Worm (Caenorhabditis elegans): ENCODE measurements around the gene atgp-1.

The atgp-1 gene

ce11 chrIV:17253435-17253834 is 15.7 kb upstream of the atgp-1 start:
- TF ChIP-seq M03D4.4 (tag; optimal IDR thresholded peaks at IDR 0.05), result no peak
- no peak for TF ChIP-seq pha-4 (tag; optimal IDR thresholded peaks at IDR 0.05)
- TF ChIP-seq elt-3 (tag; optimal IDR thresholded peaks at IDR 0.05), result no peak
- TF ChIP-seq ceh-39 (tag; optimal IDR thresholded peaks at IDR 0.05), result no peak

DNA sequence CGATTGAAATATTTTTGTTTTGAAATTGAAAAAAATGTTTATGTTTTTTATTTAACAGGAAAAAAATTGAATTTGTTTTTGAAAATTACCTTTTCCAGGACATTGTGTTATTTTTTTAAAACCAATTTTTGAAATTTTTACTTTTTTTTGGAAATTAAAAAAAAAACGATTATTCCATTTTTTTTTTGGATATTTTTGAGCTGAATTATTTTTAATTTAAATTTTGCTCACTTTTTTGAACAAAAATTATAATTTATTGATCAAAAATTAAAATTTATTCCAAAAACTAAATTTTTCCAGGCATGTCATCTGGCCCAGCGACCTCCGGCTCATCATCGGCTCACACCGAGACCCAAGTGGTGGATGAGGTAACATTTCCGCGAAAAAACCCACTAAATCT is 14.1 kb upstream of the atgp-1 start, which contains the start of gene gtf-2E1:
Gene gtf-2E1 (plus strand): TSS at position 301 of the 400 bp plus-strand sequence.
- TF ChIP-seq lin-13 (tag; optimal IDR thresholded peaks at IDR 0.05) (no peak), unc-62 (GFP tag; optimal IDR thresholded peaks at IDR 0.05) (no peak), mab-5 (tag; optimal IDR thresholded peaks at IDR 0.05) (no peak)

DNA sequence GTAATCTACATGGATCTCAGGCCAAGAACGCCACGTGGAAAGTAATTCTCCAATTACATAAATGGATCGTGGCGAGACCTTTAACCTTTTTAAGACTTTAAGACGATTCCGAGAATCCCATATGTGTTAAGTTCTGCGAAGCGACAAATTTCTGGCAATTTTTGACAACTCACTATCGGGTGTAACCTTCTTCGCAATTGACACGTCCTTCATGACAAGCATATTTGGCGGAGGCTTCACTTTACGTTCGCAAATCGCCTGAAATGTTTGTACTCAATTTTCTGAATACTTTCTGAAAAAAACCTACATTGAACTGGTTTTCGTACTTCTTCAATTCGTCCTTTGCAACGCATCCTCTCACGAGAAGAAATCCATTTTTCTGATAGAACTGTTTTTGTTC is 10.3 kb upstream of the atgp-1 start:
- TF ChIP-seq elt-1 (tag; optimal IDR thresholded peaks at IDR 0.05; ENCODE audit: borderline replicate concordance, insufficient read depth), result no peak
- TF ChIP-seq nhr-76 (tag; optimal IDR thresholded peaks at IDR 0.05), result no peak
- no peak for TF ChIP-seq unc-62 (GFP tag; optimal IDR thresholded peaks at IDR 0.05)
- TF ChIP-seq elt-3 (tag; optimal IDR thresholded peaks at IDR 0.05), result no peak
- TF ChIP-seq sem-2 (GFP tag; optimal IDR thresholded peaks at IDR 0.05), result no peak
- TF ChIP-seq zip-8 (tag; optimal IDR thresholded peaks at IDR 0.05), result no peak
- no peak for TF ChIP-seq nhr-2 (tag; optimal IDR thresholded peaks at IDR 0.05)
- TF ChIP-seq tbx-8 (GFP tag; optimal IDR thresholded peaks at IDR 0.05), result no peak

ce11 chrIV:17259310-17259709 is 9.8 kb upstream of the atgp-1 start, which contains the start of gene phyh-1:
TSS of gene phyh-1 (minus strand) at chrIV:17259410.
- no peak for TF ChIP-seq sptf-1 (tag; optimal IDR thresholded peaks at IDR 0.05)
- no peak for TF ChIP-seq nhr-76 (tag; optimal IDR thresholded peaks at IDR 0.05)
- no peak for TF ChIP-seq lin-32 (GFP tag; optimal IDR thresholded peaks at IDR 0.05)
- no peak for TF ChIP-seq zip-8 (tag; optimal IDR thresholded peaks at IDR 0.05)
- no peak for TF ChIP-seq mep-1 (tag; optimal IDR thresholded peaks at IDR 0.05)
- TF ChIP-seq ham-2 (GFP tag; optimal IDR thresholded peaks at IDR 0.05), result no peak
- no peak for TF ChIP-seq ceh-43 (GFP tag; optimal IDR thresholded peaks at IDR 0.05)
- no peak for TF ChIP-seq elt-1 (tag; optimal IDR thresholded peaks at IDR 0.05; ENCODE audit: borderline replicate concordance, insufficient read depth)
- no peak for TF ChIP-seq ceh-83 (GFP tag; optimal IDR thresholded peaks at IDR 0.05)
- TF ChIP-seq flh-1 (GFP tag; optimal IDR thresholded peaks at IDR 0.05), result no peak
- TF ChIP-seq pha-4 (tag; optimal IDR thresholded peaks at IDR 0.05), result no peak
- TF ChIP-seq unc-39 (tag; optimal IDR thresholded peaks at IDR 0.05), result no peak
- no peak for TF ChIP-seq hlh-1 (tag; optimal IDR thresholded peaks at IDR 0.05)
- TF ChIP-seq tbx-8 (GFP tag; optimal IDR thresholded peaks at IDR 0.05), result no peak
- no peak for TF ChIP-seq cnd-1 (tag; optimal IDR thresholded peaks at IDR 0.05)
- no peak for TF ChIP-seq ztf-11 (tag; optimal IDR thresholded peaks at IDR 0.05)
- no peak for TF ChIP-seq nhr-12 (tag; optimal IDR thresholded peaks at IDR 0.05)

DNA sequence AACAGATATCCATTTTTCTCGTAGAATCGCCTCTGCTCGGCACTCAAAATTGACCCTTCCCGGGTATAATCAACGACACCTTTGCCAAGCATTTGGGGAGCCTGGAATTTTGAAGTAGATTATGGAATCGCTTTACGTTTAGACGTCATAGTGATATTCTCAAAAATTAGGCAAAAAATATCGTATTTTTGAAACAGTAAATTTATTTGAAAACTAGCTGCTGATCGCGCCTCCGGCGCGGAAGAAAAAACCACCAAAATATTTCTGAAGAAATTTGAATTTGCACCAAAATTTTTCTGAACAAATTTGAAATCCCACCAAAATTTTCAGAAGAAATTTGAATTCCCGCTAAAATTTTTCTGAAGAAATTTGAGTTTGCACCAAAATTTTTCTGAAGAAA is 6.8 kb upstream of the atgp-1 start, which contains the start of gene ZK550.6:
Gene ZK550.6 (minus strand): TSS at position 101 of the 400 bp plus-strand sequence.
- TF ChIP-seq snpc-4 (tag; optimal IDR thresholded peaks at IDR 0.05) (no peak), mls-2 (tag; optimal IDR thresholded peaks at IDR 0.05) (no peak), nhr-28 (tag; optimal IDR thresholded peaks at IDR 0.05) (no peak), lsy-2 (tag; optimal IDR thresholded peaks at IDR 0.05) (no peak), sptf-1 (tag; optimal IDR thresholded peaks at IDR 0.05) (no peak), lin-32 (GFP tag; optimal IDR thresholded peaks at IDR 0.05) (no peak), nhr-12 (tag; optimal IDR thresholded peaks at IDR 0.05) (no peak), lin-13 (tag; optimal IDR thresholded peaks at IDR 0.05) (no peak), cnd-1 (tag; optimal IDR thresholded peaks at IDR 0.05) (no peak), sem-2 (GFP tag; optimal IDR thresholded peaks at IDR 0.05) (no peak), bed-3 (GFP tag; optimal IDR thresholded peaks at IDR 0.05) (no peak), M03D4.4 (tag; optimal IDR thresholded peaks at IDR 0.05) (no peak), ceh-83 (GFP tag; optimal IDR thresholded peaks at IDR 0.05) (no peak), tbx-8 (GFP tag; optimal IDR thresholded peaks at IDR 0.05) (no peak), blmp-1 (tag; optimal IDR thresholded peaks at IDR 0.05) (no peak), flh-1 (GFP tag; optimal IDR thresholded peaks at IDR 0.05) (no peak), unc-120 (tag; optimal IDR thresholded peaks at IDR 0.05; ENCODE audit: poor library complexity, severe bottlenecking) (no peak), nhr-76 (tag; optimal IDR thresholded peaks at IDR 0.05) (no peak), ham-2 (GFP tag; optimal IDR thresholded peaks at IDR 0.05) (no peak)
